Worm (Caenorhabditis elegans): ENCODE results near the gene fbxa-76.

- TF ChIP-seq flt-1 (GFP tag; IDR thresholded peaks at IDR 0.05): no peak
- TF ChIP-seq med-1 (GFP tag; optimal IDR thresholded peaks at IDR 0.05; ENCODE audit: insufficient read depth): no peak
Observed at ce11 chrIII:1243199-1243598, 5.8 kb downstream of the fbxa-76 start, which contains the start of gene fbxa-63.
